Worm (Caenorhabditis elegans) whole organism, L4 larva: ENCODE measurements around the gene npl-10.

Source experiments
- ZK546.5 ChIP-seq, 2 experiments: sonication (generic microtip); optimal IDR thresholded peaks; 2 replicates each; lab custom pipeline; 2017; ENCODE audit warnings: missing biosample characterization in 2 of 2, missing genetic modification characterization in 2 of 2
- daf-16 ChIP-seq, 3 experiments: sonication (generic microtip); optimal IDR thresholded peaks; 2 replicates each; lab custom pipeline; 2016 to 2017; ENCODE audit warnings: missing genetic modification characterization in 3 of 3, missing genetic modification reagents in 3 of 3, mild to moderate bottlenecking in 2 of 3, missing compliant biosample characterization in 2 of 3, missing biosample characterization in 1 of 3, moderate library complexity in 1 of 3
- jun-1 ChIP-seq: fragments of 150-350 bp; optimal IDR thresholded peaks from 2 replicates; lab custom pipeline; 2014; ENCODE audit warnings: missing biosample characterization, missing genetic modification reagents, missing genetic modification characterization
- lin-15B ChIP-seq: fragments of 150-350 bp; sonication (generic microtip); optimal IDR thresholded peaks from 3 replicates; lab custom pipeline; 2014; ENCODE audit warnings: missing biosample characterization, missing genetic modification characterization
- nhr-77 ChIP-seq: fragments of 150-350 bp; optimal IDR thresholded peaks from 2 replicates; lab custom pipeline; 2014; ENCODE audit warnings: missing biosample characterization, missing genetic modification characterization
- zag-1 ChIP-seq: fragments of 150-350 bp; optimal IDR thresholded peaks from 2 replicates; lab custom pipeline; 2014; ENCODE audit warnings: missing biosample characterization, missing genetic modification characterization

DNA sequence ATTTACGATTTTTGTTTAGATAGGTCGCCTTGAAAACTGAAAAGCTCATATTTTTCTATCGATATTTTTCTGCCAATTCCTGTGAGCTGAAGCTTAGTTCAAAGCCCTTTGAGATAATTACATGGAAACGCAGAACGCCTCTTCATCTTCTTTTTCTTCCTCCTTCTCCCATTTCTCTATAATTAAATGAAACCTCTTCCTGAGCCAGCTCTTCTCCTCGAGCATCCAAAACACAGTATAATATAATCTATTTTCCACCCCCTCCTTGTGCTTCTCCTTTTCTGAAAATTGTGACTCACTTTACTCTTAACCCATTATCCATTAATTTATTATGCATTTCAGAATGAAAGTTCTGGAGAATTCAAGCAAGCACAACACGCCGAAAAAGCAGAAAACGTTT lies 20.6 kb upstream of the npl-10 start, which contains the start of gene F37A8.5:
- TF ChIP-seq ZK546.5 (tag; optimal IDR thresholded peaks at IDR 0.05; lab: Kevin White, UChicago) (no peak), lin-15B (tag; lab: Kevin White, UChicago) (no peak), nhr-77 (tag; lab: Kevin White, UChicago) (no peak), jun-1 (no peak), daf-16 (GFP tag; optimal IDR thresholded peaks at IDR 0.05; lab: Kevin White, UChicago) (no peak), daf-16 (tag; optimal IDR thresholded peaks at IDR 0.05; lab: Kevin White, UChicago) (no peak), zag-1 (tag; lab: Kevin White, UChicago) (no peak)
